Fruit fly (Drosophila melanogaster): ENCODE measurements around the gene CG4238.

DNA sequence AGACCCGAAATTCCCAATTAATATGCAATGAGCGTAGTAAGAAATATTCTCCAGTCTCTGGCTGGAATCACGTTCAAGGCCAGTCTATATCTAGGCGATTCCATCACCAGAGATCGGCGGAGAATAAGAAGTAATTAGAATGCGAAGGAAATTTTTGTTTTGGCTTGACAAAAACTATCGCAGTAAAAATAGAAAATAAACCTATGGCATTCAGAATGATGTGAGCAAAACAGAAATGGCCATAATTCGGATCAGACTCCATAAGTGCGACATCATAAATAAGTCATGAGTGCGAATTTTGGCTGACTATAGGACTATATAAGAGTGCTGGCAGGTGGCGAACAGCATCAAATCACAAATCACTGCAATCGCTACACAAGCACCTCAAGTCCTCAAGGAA is 1.5 kb upstream of the CG4238 start, which contains the start of gene Nplp4:
- TF ChIP-seq fd102C (GFP tag; optimal IDR thresholded peaks at IDR 0.05) (no peak), CG8478 (optimal IDR thresholded peaks at IDR 0.05) (no peak), CG4328 (GFP tag; optimal IDR thresholded peaks at IDR 0.05) (no peak), CG11695 (GFP tag; IDR thresholded peaks at IDR 0.05) (no peak), pros (GFP tag; optimal IDR thresholded peaks at IDR 0.05) (no peak)
